Worm (Caenorhabditis elegans) whole organism, early embryonic: ENCODE data around the gene F38H4.6.

Experiments used
- B0310.2 ChIP-seq: sonication (generic microtip); optimal IDR thresholded peaks from 2 replicates; lab custom pipeline; 2016; ENCODE audit warnings: mild to moderate bottlenecking, missing genetic modification characterization, missing compliant biosample characterization
- F13C5.2 ChIP-seq: sonication (generic microtip); optimal IDR thresholded peaks from 2 replicates; lab custom pipeline; 2017; ENCODE audit warnings: mild to moderate bottlenecking, missing genetic modification characterization, inconsistent platforms, missing compliant biosample characterization
- aly-1 ChIP-seq: sonication (generic microtip); optimal IDR thresholded peaks from 2 replicates; lab custom pipeline; 2016; ENCODE audit warnings: missing genetic modification characterization, missing compliant biosample characterization
- ama-1 ChIP-seq: fragments of 150-350 bp; optimal IDR thresholded peaks from 2 replicates; lab custom pipeline; 2014
- ceh-13 ChIP-seq: fragments of 200-800 bp; sonication (Bioruptor generic); optimal IDR thresholded peaks from 2 replicates; lab custom pipeline; 2018; ENCODE audit warnings: mild to moderate bottlenecking, missing genetic modification characterization, missing compliant biosample characterization
- ceh-36 ChIP-seq: sonication (generic microtip); optimal IDR thresholded peaks from 2 replicates; lab custom pipeline; 2016; ENCODE audit warnings: missing genetic modification characterization, inconsistent platforms, missing compliant biosample characterization
- ets-7 ChIP-seq: sonication (generic microtip); optimal IDR thresholded peaks from 2 replicates; lab custom pipeline; 2016; ENCODE audit warnings: missing genotype, missing genetic modification characterization, missing compliant biosample characterization
- flt-1 ChIP-seq: fragments of 200-800 bp; sonication (Bioruptor generic); IDR thresholded peaks from 2 replicates; pipeline ENCODE4 v1.3.6; 2022; ENCODE audit warnings: missing genetic modification characterization, missing compliant biosample characterization
- hmbx-1 ChIP-seq: sonication (generic microtip); optimal IDR thresholded peaks from 2 replicates; lab custom pipeline; 2016; ENCODE audit warnings: mild to moderate bottlenecking, missing genetic modification characterization, missing compliant biosample characterization
- hmg-4 ChIP-seq: fragments of 200-800 bp; sonication (Bioruptor generic); optimal IDR thresholded peaks from 2 replicates; lab custom pipeline; 2018; ENCODE audit warnings: mild to moderate bottlenecking, missing genetic modification characterization, missing compliant biosample characterization
- hnd-1 ChIP-seq: sonication (generic microtip); optimal IDR thresholded peaks from 2 replicates; lab custom pipeline; 2016; ENCODE audit warnings: missing genetic modification characterization, missing compliant biosample characterization
- pes-1 ChIP-seq: fragments of 200-800 bp; sonication (Bioruptor generic); IDR thresholded peaks from 2 replicates; pipeline ENCODE4 v1.3.6; 2022; ENCODE audit warnings: missing genetic modification reagents, missing genetic modification characterization, missing compliant biosample characterization
- scrt-1 ChIP-seq: fragments of 200-800 bp; sonication (Bioruptor generic); IDR thresholded peaks from 2 replicates; pipeline ENCODE4 v1.3.6; 2022; ENCODE audit warnings: missing genetic modification characterization, missing compliant biosample characterization
- sea-1 ChIP-seq: fragments of 200-800 bp; sonication (Bioruptor generic); conservative IDR thresholded peaks from 2 replicates; pipeline ENCODE4 v1.3.6; 2022; ENCODE audit warnings: missing genetic modification characterization, missing compliant biosample characterization
- tbx-11 ChIP-seq: fragments of 200-800 bp; sonication (Bioruptor generic); IDR thresholded peaks from 2 replicates; pipeline ENCODE4 v1.3.6; 2022; ENCODE audit warnings: missing genetic modification characterization, missing compliant biosample characterization
- tbx-37 ChIP-seq: fragments of 200-800 bp; sonication (Bioruptor generic); conservative IDR thresholded peaks from 2 replicates; pipeline ENCODE4 v1.3.6; 2022; ENCODE audit warnings: missing genetic modification reagents, missing genetic modification characterization, missing compliant biosample characterization
- tra-4 ChIP-seq: sonication (generic microtip); optimal IDR thresholded peaks from 2 replicates; lab custom pipeline; 2017; ENCODE audit warnings: missing genetic modification characterization, missing compliant biosample characterization

Gene F38H4.6

DNA sequence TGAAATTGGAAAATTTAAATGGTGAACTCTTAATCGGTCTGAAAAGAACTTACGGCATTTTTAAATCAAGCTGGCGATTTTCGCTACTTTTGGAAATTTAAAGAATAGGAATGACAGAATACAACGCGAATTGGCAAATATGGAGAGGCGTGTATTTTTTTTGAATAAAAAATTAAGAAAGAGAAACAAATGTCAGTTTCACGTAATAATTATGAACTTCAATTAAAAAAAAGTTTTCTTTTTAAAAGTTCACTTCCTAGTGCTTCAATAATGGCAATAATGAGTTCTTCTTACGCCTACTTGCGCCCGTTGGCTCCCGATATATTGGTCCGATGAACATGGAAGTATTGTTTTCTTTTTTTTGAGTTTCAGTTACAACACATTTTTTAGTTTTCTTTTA lies 30.0 kb upstream of the F38H4.6 start, which contains the start of gene pph-2:
Gene pph-2 (minus strand): TSS at position 101 of the 400 bp plus-strand sequence.
- TF ChIP-seq ets-7 (tag; lab: Kevin White, UChicago): no peak
- no peak for TF ChIP-seq ama-1 (lab: Kevin White, UChicago)
- no peak for TF ChIP-seq F13C5.2 (tag; lab: Kevin White, UChicago)
- TF ChIP-seq hnd-1 (tag; lab: Kevin White, UChicago): no peak
- no peak for TF ChIP-seq tbx-11 (GFP tag; lab: Robert Waterston, UW)

DNA sequence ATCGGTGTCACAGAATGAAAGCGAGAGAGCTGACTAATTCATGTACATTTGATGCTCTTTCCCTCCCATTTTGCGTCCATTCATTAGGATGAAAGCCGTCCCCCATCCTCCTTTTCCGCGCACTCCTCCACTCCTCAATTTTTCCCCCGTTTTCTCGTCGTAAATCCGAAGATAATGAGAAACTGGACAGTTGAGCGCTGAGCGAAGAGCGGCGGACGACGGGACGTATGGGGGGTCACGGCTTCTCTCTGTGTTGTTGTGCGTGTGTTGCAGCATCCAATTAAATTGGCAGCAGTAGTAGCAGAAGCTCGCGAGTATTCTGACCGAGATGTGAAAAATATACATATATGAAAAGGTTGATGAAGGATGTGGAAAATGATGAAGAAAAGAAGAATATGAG lies 24.2 kb upstream of the F38H4.6 start:
- TF ChIP-seq hmg-4 (GFP tag; lab: Kevin White, UChicago): peak; percentile 42
- no peak for TF ChIP-seq hmbx-1 (tag; lab: Kevin White, UChicago)

- 0 out of 2 replicates have a peak, but pooled peaks have one; percentile 41 for TF ChIP-seq scrt-1 (GFP tag; lab: Robert Waterston, UW)
- TF ChIP-seq tbx-37 (GFP tag; lab: Robert Waterston, UW): no peak
- TF ChIP-seq F13C5.2 (tag; lab: Kevin White, UChicago): no peak
- peak; percentile 32 for TF ChIP-seq aly-1 (tag; lab: Kevin White, UChicago)
- no peak for TF ChIP-seq ceh-13 (GFP tag; lab: Kevin White, UChicago)
Measured at ce11 chrIV:11871083-11871482, 23.4 kb upstream of the F38H4.6 start.

ce11 chrIV:11868452-11868851 lies 20.8 kb upstream of the F38H4.6 start:
- TF ChIP-seq B0310.2 (tag; lab: Kevin White, UChicago) (no peak), tbx-37 (GFP tag; lab: Robert Waterston, UW) (no peak), tra-4 (no peak), flt-1 (no peak), sea-1 (GFP tag; lab: Robert Waterston, UW) (no peak), hmbx-1 (tag; lab: Kevin White, UChicago) (no peak), ceh-36 (tag; lab: Kevin White, UChicago) (no peak), pes-1 (GFP tag; lab: Robert Waterston, UW) (no peak), ceh-13 (GFP tag; lab: Kevin White, UChicago) (no peak), ama-1 (lab: Kevin White, UChicago) (no peak), ets-7 (tag; lab: Kevin White, UChicago) (no peak), hmg-4 (GFP tag; lab: Kevin White, UChicago) (no peak), aly-1 (tag; lab: Kevin White, UChicago) (no peak), F13C5.2 (tag; lab: Kevin White, UChicago) (no peak), hnd-1 (tag; lab: Kevin White, UChicago) (no peak)

DNA sequence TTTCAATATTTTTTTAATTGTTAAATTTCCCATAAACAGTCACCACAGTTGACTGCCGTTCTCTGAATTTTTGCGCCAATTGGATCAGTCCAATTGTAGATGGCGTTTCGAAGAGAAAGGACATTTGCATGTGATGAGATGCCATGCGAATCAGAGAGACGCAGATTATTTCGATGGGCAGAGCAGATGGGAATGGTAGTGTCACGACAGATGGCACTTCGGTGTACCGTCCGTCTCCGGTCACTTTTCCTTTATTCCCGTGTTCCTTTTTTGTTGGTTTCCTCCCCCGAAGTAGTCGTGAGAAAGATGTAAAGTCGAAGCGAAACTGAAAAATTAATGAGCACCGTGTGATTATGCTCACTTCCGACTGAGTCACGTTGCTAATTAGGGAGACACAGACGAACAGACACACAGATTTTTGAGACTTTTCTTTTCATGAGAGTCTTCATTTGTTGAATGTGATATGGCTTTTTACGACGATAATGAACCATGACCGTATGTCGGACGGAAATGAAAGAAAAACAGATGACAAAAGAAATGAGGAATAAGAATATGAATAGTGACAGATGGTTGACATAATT lies 20.1 kb upstream of the F38H4.6 start:
- no peak for TF ChIP-seq aly-1 (tag; lab: Kevin White, UChicago)
- TF ChIP-seq tra-4: no peak
- no peak for TF ChIP-seq ets-7 (tag; lab: Kevin White, UChicago)
- no peak for TF ChIP-seq ceh-13 (GFP tag; lab: Kevin White, UChicago)
- no peak for TF ChIP-seq flt-1
- TF ChIP-seq B0310.2 (tag; lab: Kevin White, UChicago): no peak
- no peak for TF ChIP-seq tbx-37 (GFP tag; lab: Robert Waterston, UW)
- TF ChIP-seq hnd-1 (tag; lab: Kevin White, UChicago): no peak
- TF ChIP-seq F13C5.2 (tag; lab: Kevin White, UChicago): no peak
- TF ChIP-seq scrt-1 (GFP tag; lab: Robert Waterston, UW): no peak
- TF ChIP-seq hmg-4 (GFP tag; lab: Kevin White, UChicago): no peak
- TF ChIP-seq pes-1 (GFP tag; lab: Robert Waterston, UW): no peak
- TF ChIP-seq ama-1 (lab: Kevin White, UChicago): no peak
- no peak for TF ChIP-seq sea-1 (GFP tag; lab: Robert Waterston, UW)
- no peak for TF ChIP-seq tbx-11 (GFP tag; lab: Robert Waterston, UW)
- no peak for TF ChIP-seq hmbx-1 (tag; lab: Kevin White, UChicago)
- no peak for TF ChIP-seq ceh-36 (tag; lab: Kevin White, UChicago)

- TF ChIP-seq aly-1 (tag; lab: Kevin White, UChicago): no peak
- no peak for TF ChIP-seq sea-1 (GFP tag; lab: Robert Waterston, UW)
- no peak for TF ChIP-seq hmg-4 (GFP tag; lab: Kevin White, UChicago)
- TF ChIP-seq F13C5.2 (tag; lab: Kevin White, UChicago): no peak
- no peak for TF ChIP-seq flt-1
- no peak for TF ChIP-seq tbx-37 (GFP tag; lab: Robert Waterston, UW)
- no peak for TF ChIP-seq hmbx-1 (tag; lab: Kevin White, UChicago)
- TF ChIP-seq tbx-11 (GFP tag; lab: Robert Waterston, UW): no peak
- no peak for TF ChIP-seq B0310.2 (tag; lab: Kevin White, UChicago)
- TF ChIP-seq ceh-13 (GFP tag; lab: Kevin White, UChicago): no peak
- no peak for TF ChIP-seq ama-1 (lab: Kevin White, UChicago)
- no peak for TF ChIP-seq hnd-1 (tag; lab: Kevin White, UChicago)
- TF ChIP-seq scrt-1 (GFP tag; lab: Robert Waterston, UW): no peak
- no peak for TF ChIP-seq tra-4
- no peak for TF ChIP-seq ets-7 (tag; lab: Kevin White, UChicago)
- TF ChIP-seq ceh-36 (tag; lab: Kevin White, UChicago): no peak
- no peak for TF ChIP-seq pes-1 (GFP tag; lab: Robert Waterston, UW)
Measured at ce11 chrIV:11864226-11864625, 16.6 kb upstream of the F38H4.6 start, which contains the start of gene trpa-1. Gene trpa-1 (plus strand): TSS chrIV:11864526.

DNA sequence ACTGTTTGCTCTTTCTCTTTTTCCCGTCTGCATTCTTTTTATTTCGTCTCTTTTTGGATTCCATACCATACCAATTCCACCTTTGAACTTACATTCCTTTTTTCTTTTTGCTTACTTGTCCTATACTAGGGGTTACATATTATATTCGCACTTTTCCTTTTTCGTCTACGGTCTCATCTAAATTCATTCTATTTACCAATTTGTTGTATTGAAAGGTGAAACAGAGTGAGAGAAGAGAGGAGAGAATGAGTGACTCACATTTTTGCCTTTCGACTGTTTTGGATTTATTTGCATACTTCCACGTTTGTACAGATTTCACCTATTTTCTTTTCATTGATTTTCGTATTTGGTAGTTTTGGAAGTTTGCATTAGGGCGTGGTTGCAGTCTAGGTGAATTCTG lies 15.8 kb upstream of the F38H4.6 start:
- no peak for TF ChIP-seq pes-1 (GFP tag; lab: Robert Waterston, UW)
- no peak for TF ChIP-seq tra-4
- TF ChIP-seq hnd-1 (tag; lab: Kevin White, UChicago): no peak
- TF ChIP-seq hmg-4 (GFP tag; lab: Kevin White, UChicago): no peak
